Worm (Caenorhabditis elegans): ENCODE data around the gene ugt-8.
A peak's percentile ranks its signal among the peaks of the same experiment; 100 is the strongest.

ugt-8 gene

ce11 chrV:4871992-4872391 lies 31.7 kb upstream of the ugt-8 start, which contains the start of gene srd-33:
TSS of gene srd-33 (plus strand) at chrV:4872292.
- no peak for TF ChIP-seq klf-2 (GFP tag; conservative IDR thresholded peaks at IDR 0.05)
- no peak for TF ChIP-seq ref-1 (GFP tag; conservative IDR thresholded peaks at IDR 0.05)
- TF ChIP-seq ztf-23 (GFP tag; IDR thresholded peaks at IDR 0.05), result no peak
- TF ChIP-seq med-1 (GFP tag; optimal IDR thresholded peaks at IDR 0.05; ENCODE audit: insufficient read depth), result no peak
- TF ChIP-seq tab-1 (GFP tag; IDR thresholded peaks at IDR 0.05), result no peak
- no peak for TF ChIP-seq T22C8.4 (GFP tag; IDR thresholded peaks at IDR 0.05)
- no peak for TF ChIP-seq flt-1 (GFP tag; IDR thresholded peaks at IDR 0.05)
- TF ChIP-seq ztf-29 (GFP tag; IDR thresholded peaks at IDR 0.05), result no peak

DNA sequence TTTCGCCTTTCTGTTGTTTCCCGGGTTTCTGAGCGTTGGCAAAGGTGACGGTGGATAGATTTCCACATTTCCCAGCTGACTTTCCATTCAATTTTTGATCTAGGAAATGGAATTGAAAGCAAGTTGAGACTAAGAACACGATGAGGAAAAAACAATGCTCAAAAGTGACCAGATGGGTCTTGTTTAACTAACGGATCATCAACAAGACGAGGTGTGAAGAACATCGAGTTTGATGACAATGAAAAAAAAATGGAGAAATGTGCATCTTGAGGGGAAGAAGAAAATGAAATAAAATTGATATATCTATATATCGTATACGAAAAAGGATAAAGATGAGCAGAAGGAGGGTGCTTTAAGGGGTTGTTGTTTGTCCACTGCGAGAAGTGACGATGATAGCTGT lies 26.1 kb upstream of the ugt-8 start, which contains the start of gene T19H12.6:
T19H12.6 (minus strand) TSS at position 101 of the 400 bp plus-strand sequence.
- TF ChIP-seq T22C8.4 (GFP tag; IDR thresholded peaks at IDR 0.05) (no peak), tab-1 (GFP tag; IDR thresholded peaks at IDR 0.05) (no peak), klf-2 (GFP tag; conservative IDR thresholded peaks at IDR 0.05) (no peak), ztf-29 (GFP tag; IDR thresholded peaks at IDR 0.05) (no peak)

ce11 chrV:4879251-4879650 lies 24.5 kb upstream of the ugt-8 start, which contains the start of gene T19H12.15:
TSS of gene T19H12.15 (minus strand) at chrV:4879351.
- TF ChIP-seq ztf-29 (GFP tag; IDR thresholded peaks at IDR 0.05), result no peak
- no peak for TF ChIP-seq ztf-23 (GFP tag; IDR thresholded peaks at IDR 0.05)
- no peak for TF ChIP-seq T22C8.4 (GFP tag; IDR thresholded peaks at IDR 0.05)

DNA sequence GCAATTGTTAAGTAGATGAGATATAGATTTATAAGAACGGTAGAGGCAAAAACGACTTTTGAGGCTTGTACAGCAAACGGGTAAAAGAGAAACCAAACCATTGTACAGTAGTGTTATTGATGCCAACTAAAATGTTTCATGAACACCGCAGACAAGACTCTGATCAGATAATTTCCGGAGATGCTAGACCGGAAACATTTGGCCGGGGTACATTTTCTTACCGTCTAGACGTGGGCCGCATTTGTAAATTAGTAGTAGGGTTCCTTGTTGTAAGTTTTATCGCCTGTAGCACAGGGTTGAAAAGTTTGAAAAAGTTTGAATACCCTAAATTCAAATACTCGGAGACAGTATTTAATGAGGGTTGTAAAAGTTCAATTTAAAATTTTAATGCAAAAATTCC lies 22.4 kb upstream of the ugt-8 start, which contains the start of gene str-32:
str-32 (minus strand) TSS at position 101 of the 400 bp plus-strand sequence.
- no peak for TF ChIP-seq ref-1 (GFP tag; conservative IDR thresholded peaks at IDR 0.05)
- TF ChIP-seq cog-1 (tag; optimal IDR thresholded peaks at IDR 0.05), result no peak
- no peak for TF ChIP-seq ztf-23 (GFP tag; IDR thresholded peaks at IDR 0.05)
- TF ChIP-seq tab-1 (GFP tag; IDR thresholded peaks at IDR 0.05), result no peak
- no peak for TF ChIP-seq med-1 (GFP tag; optimal IDR thresholded peaks at IDR 0.05; ENCODE audit: insufficient read depth)
- no peak for TF ChIP-seq flt-1 (GFP tag; IDR thresholded peaks at IDR 0.05)
- TF ChIP-seq T22C8.4 (GFP tag; IDR thresholded peaks at IDR 0.05), result no peak
- no peak for TF ChIP-seq ztf-29 (GFP tag; IDR thresholded peaks at IDR 0.05)

- TF ChIP-seq tab-1 (GFP tag; IDR thresholded peaks at IDR 0.05), result no peak
- no peak for TF ChIP-seq cog-1 (tag; optimal IDR thresholded peaks at IDR 0.05)
- no peak for TF ChIP-seq ztf-29 (GFP tag; IDR thresholded peaks at IDR 0.05)
These were observed 19.2 kb upstream of the ugt-8 start, which contains the start of gene T19H12.12 for ce11 chrV:4884490-4884889. TSS of gene T19H12.12 (plus strand) at chrV:4884790.

DNA sequence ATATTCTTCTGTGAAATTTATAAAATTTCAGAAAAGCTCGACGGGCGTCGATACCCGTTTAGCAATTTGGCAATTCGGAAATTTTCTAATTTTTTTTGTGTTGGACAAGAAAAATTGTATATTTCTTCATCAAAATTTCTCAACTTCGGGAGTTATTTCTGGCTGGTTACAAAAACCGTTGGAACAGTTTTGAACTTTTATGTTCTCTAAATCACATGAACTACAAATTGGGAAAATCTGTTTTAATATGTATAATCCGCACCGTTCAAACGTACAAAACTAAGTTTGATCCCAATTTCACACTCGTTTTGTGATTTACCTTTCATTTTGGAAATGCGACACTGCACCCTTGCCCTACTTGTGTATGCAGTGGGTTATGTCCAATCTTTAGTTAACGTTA lies 18.4 kb upstream of the ugt-8 start, which contains the start of gene T19H12.3:
T19H12.3 (plus strand) TSS at position 301 of the 400 bp plus-strand sequence.
- no peak for TF ChIP-seq cog-1 (tag; optimal IDR thresholded peaks at IDR 0.05)
- TF ChIP-seq klf-2 (GFP tag; conservative IDR thresholded peaks at IDR 0.05), result no peak
- TF ChIP-seq ztf-23 (GFP tag; IDR thresholded peaks at IDR 0.05), result no peak
- no peak for TF ChIP-seq T22C8.4 (GFP tag; IDR thresholded peaks at IDR 0.05)
- no peak for TF ChIP-seq tab-1 (GFP tag; IDR thresholded peaks at IDR 0.05)
- TF ChIP-seq med-1 (GFP tag; optimal IDR thresholded peaks at IDR 0.05; ENCODE audit: insufficient read depth), result no peak
- TF ChIP-seq ztf-29 (GFP tag; IDR thresholded peaks at IDR 0.05), result no peak
- no peak for TF ChIP-seq ref-1 (GFP tag; conservative IDR thresholded peaks at IDR 0.05)
- no peak for TF ChIP-seq flt-1 (GFP tag; IDR thresholded peaks at IDR 0.05)

DNA sequence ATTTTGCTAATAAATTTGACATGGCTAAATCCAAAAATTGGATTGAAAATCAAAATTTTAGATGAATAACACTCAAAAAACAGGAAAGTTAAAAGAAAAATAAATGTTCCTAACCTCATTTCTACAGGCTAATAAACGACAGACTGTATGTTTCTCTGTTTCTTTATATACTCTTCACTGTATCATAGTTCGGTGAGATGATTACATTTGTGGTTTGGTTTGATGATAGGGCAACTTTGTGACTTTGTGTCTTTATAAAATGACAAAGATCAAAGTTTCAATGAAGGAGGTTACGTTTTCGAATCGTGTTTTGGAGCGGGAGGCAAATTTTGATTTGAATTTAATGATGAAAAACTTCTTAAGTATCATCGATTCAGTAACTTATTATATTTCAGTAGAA lies 14.3 kb upstream of the ugt-8 start, which contains the start of gene ugt-12:
ugt-12 (minus strand) TSS at position 153 of the 400 bp plus-strand sequence.
- TF ChIP-seq ztf-23 (GFP tag; IDR thresholded peaks at IDR 0.05) (no peak), flt-1 (GFP tag; IDR thresholded peaks at IDR 0.05) (no peak), cog-1 (tag; optimal IDR thresholded peaks at IDR 0.05) (no peak), ztf-29 (GFP tag; IDR thresholded peaks at IDR 0.05) (no peak), T22C8.4 (GFP tag; IDR thresholded peaks at IDR 0.05) (no peak), tab-1 (GFP tag; IDR thresholded peaks at IDR 0.05) (no peak), ref-1 (GFP tag; conservative IDR thresholded peaks at IDR 0.05) (no peak), med-1 (GFP tag; optimal IDR thresholded peaks at IDR 0.05; ENCODE audit: insufficient read depth) (no peak), klf-2 (GFP tag; conservative IDR thresholded peaks at IDR 0.05) (no peak)

- TF ChIP-seq ref-1 (GFP tag; conservative IDR thresholded peaks at IDR 0.05) (no peak), cog-1 (tag; optimal IDR thresholded peaks at IDR 0.05) (no peak), T22C8.4 (GFP tag; IDR thresholded peaks at IDR 0.05) (no peak), tab-1 (GFP tag; IDR thresholded peaks at IDR 0.05) (no peak), ztf-29 (GFP tag; IDR thresholded peaks at IDR 0.05) (no peak), klf-2 (GFP tag; conservative IDR thresholded peaks at IDR 0.05) (no peak), med-1 (GFP tag; optimal IDR thresholded peaks at IDR 0.05; ENCODE audit: insufficient read depth) (no peak), flt-1 (GFP tag; IDR thresholded peaks at IDR 0.05) (no peak), ztf-23 (GFP tag; IDR thresholded peaks at IDR 0.05) (no peak)
These were observed 13.7 kb upstream of the ugt-8 start, which contains the start of gene T19H12.2 for ce11 chrV:4889976-4890479. TSS of gene T19H12.2 (plus strand) at chrV:4890429.

DNA sequence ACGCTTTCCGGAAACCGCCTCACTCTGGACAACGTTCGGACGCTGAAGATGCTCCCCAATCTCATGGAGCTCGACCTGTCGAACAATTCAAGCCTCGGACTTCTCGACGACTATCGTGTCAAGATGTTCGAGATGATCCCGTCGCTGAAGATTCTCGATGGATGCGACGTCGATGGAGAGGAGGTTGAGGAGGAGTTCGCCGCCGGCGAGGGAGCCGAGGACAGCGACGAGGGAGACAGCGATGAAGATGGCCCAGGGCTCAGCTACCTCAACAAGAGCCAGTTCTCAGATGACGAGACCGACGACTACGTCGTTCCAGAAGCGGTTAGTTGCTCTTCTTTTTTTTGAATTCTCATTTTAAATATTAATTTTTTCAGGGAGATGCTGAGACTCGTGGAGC lies 12.9 kb upstream of the ugt-8 start:
- no peak for TF ChIP-seq ztf-23 (GFP tag; IDR thresholded peaks at IDR 0.05)
- 0 out of 2 replicates have a peak, but pooled peaks have one; percentile 39 for TF ChIP-seq tab-1 (GFP tag; IDR thresholded peaks at IDR 0.05)

- TF ChIP-seq med-1 (GFP tag; optimal IDR thresholded peaks at IDR 0.05; ENCODE audit: insufficient read depth) (no peak), cog-1 (tag; optimal IDR thresholded peaks at IDR 0.05) (no peak), ztf-29 (GFP tag; IDR thresholded peaks at IDR 0.05) (no peak), flt-1 (GFP tag; IDR thresholded peaks at IDR 0.05) (no peak), ref-1 (GFP tag; conservative IDR thresholded peaks at IDR 0.05) (no peak), tab-1 (GFP tag; IDR thresholded peaks at IDR 0.05) (no peak), T22C8.4 (GFP tag; IDR thresholded peaks at IDR 0.05) (no peak), ztf-23 (GFP tag; IDR thresholded peaks at IDR 0.05) (no peak), klf-2 (GFP tag; conservative IDR thresholded peaks at IDR 0.05) (no peak)
These were observed 12.4 kb upstream of the ugt-8 start for ce11 chrV:4891305-4891704.
